Worm (Caenorhabditis elegans): ENCODE data around the gene T14A8.2.

T14A8.2 gene

ce11 chrIV:7838426-7838825 is 16.0 kb upstream of the T14A8.2 start, which contains the start of gene C06A6.7:
C06A6.7 (minus strand) TSS chrIV:7838526.
- TF ChIP-seq lin-11 (tag; optimal IDR thresholded peaks at IDR 0.05): no peak
- no peak for TF ChIP-seq ahr-1 (tag; optimal IDR thresholded peaks at IDR 0.05)
- no peak for TF ChIP-seq ttx-3 (tag; optimal IDR thresholded peaks at IDR 0.05)
- no peak for TF ChIP-seq dve-1 (tag; optimal IDR thresholded peaks at IDR 0.05)
- TF ChIP-seq hlh-13 (GFP tag; optimal IDR thresholded peaks at IDR 0.05): no peak
- TF ChIP-seq dmd-4 (tag; optimal IDR thresholded peaks at IDR 0.05; ENCODE audit: borderline replicate concordance): no peak
- TF ChIP-seq hlh-8 (tag; optimal IDR thresholded peaks at IDR 0.05): no peak
- no peak for TF ChIP-seq ztf-16 (tag; optimal IDR thresholded peaks at IDR 0.05)
- TF ChIP-seq gmeb-2 (tag; optimal IDR thresholded peaks at IDR 0.05): no peak
- no peak for TF ChIP-seq fax-1 (tag; optimal IDR thresholded peaks at IDR 0.05)
- TF ChIP-seq elt-2 (tag; optimal IDR thresholded peaks at IDR 0.05): no peak

ce11 chrIV:7836491-7836890 is 14.1 kb upstream of the T14A8.2 start:
- TF ChIP-seq ceh-22 (tag; optimal IDR thresholded peaks at IDR 0.05) (no peak), madf-2 (tag; optimal IDR thresholded peaks at IDR 0.05) (no peak), ceh-2 (tag; optimal IDR thresholded peaks at IDR 0.05) (no peak), lim-6 (tag; optimal IDR thresholded peaks at IDR 0.05) (no peak), eyg-1 (tag; optimal IDR thresholded peaks at IDR 0.05) (no peak), gmeb-2 (tag; optimal IDR thresholded peaks at IDR 0.05) (no peak), ttx-3 (tag; optimal IDR thresholded peaks at IDR 0.05) (no peak), dve-1 (tag; optimal IDR thresholded peaks at IDR 0.05) (no peak), unc-86 (tag; optimal IDR thresholded peaks at IDR 0.05) (no peak), pag-3 (tag; optimal IDR thresholded peaks at IDR 0.05; ENCODE audit: borderline replicate concordance) (no peak), hlh-13 (GFP tag; optimal IDR thresholded peaks at IDR 0.05) (no peak), syd-9 (tag; optimal IDR thresholded peaks at IDR 0.05) (no peak), ceh-14 (tag; optimal IDR thresholded peaks at IDR 0.05) (no peak)

DNA sequence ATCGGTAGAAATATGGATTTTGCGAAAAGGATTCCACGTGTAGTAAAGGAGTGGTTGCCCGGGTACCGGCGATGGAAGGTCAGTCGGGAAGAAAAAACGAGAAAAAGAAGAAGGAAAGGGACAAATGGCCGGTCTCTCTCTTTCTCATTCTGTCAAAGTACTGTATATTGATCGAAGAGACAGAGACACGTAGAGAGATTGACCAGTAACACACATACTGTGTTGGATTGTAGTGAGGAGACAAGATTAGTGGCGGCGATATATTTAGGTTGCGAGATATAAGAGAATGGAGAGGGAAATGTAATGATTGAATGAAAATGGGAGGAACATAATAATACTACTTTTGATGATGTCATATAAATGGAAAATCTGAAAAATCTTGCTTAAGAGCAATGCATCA is 13.6 kb upstream of the T14A8.2 start:
- TF ChIP-seq sdc-2 (tag; optimal IDR thresholded peaks at IDR 0.05): no peak
- TF ChIP-seq fkh-10 (GFP tag; optimal IDR thresholded peaks at IDR 0.05): no peak
- TF ChIP-seq pag-3 (tag; optimal IDR thresholded peaks at IDR 0.05; ENCODE audit: borderline replicate concordance): no peak
- no peak for TF ChIP-seq sox-2 (GFP tag; IDR thresholded peaks at IDR 0.05)
- TF ChIP-seq che-1 (tag; optimal IDR thresholded peaks at IDR 0.05): no peak
- TF ChIP-seq tbx-7 (tag; optimal IDR thresholded peaks at IDR 0.05): no peak
- TF ChIP-seq ceh-45 (GFP tag; IDR thresholded peaks at IDR 0.05): no peak
- no peak for TF ChIP-seq unc-3 (GFP tag; conservative IDR thresholded peaks at IDR 0.05)
- TF ChIP-seq unc-3 (tag; optimal IDR thresholded peaks at IDR 0.05): no peak
- no peak for TF ChIP-seq pha-4 (tag; optimal IDR thresholded peaks at IDR 0.05)
- TF ChIP-seq madf-2 (tag; optimal IDR thresholded peaks at IDR 0.05): no peak
- no peak for TF ChIP-seq ztf-16 (tag; optimal IDR thresholded peaks at IDR 0.05)
- TF ChIP-seq nhr-11 (tag; optimal IDR thresholded peaks at IDR 0.05): no peak
- TF ChIP-seq pat-9 (tag; optimal IDR thresholded peaks at IDR 0.05): no peak
- TF ChIP-seq hlh-8 (tag; optimal IDR thresholded peaks at IDR 0.05): no peak
- TF ChIP-seq pros-1 (tag; optimal IDR thresholded peaks at IDR 0.05): no peak
- TF ChIP-seq pax-1 (tag; optimal IDR thresholded peaks at IDR 0.05): no peak
- no peak for TF ChIP-seq elt-2 (tag; optimal IDR thresholded peaks at IDR 0.05)
- no peak for TF ChIP-seq npax-4 (tag; optimal IDR thresholded peaks at IDR 0.05)
- TF ChIP-seq pha-2 (tag; optimal IDR thresholded peaks at IDR 0.05): no peak

- TF ChIP-seq sox-2 (GFP tag; IDR thresholded peaks at IDR 0.05): no peak
- no peak for TF ChIP-seq K02D7.2 (tag; optimal IDR thresholded peaks at IDR 0.05)
These were observed 12.3 kb upstream of the T14A8.2 start, which contains the start of gene erp-44.2 for ce11 chrIV:7834625-7835228. erp-44.2 (minus strand) TSS chrIV:7834675.
